Fruit fly (Drosophila melanogaster): ENCODE measurements around the gene Hsc70-4.

Gene Hsc70-4

dm6 chr3R:15268426-15268825, 25.9 kb downstream of the Hsc70-4 start, which contains the start of the genes CG14864 and Zip88E (continued):
- TF ChIP-seq CG3995 (GFP tag; optimal IDR thresholded peaks at IDR 0.05), result no peak
- TF ChIP-seq CTCF (GFP tag; optimal IDR thresholded peaks at IDR 0.05), result no peak
- no peak for TF ChIP-seq sisA (GFP tag; IDR thresholded peaks at IDR 0.05)
- TF ChIP-seq CG11093 (GFP tag; IDR thresholded peaks at IDR 0.05), result no peak
- no peak for TF ChIP-seq mld (GFP tag; IDR thresholded peaks at IDR 0.05; ENCODE audit: partially characterized antibody)
- no peak for TF ChIP-seq exex (tag; optimal IDR thresholded peaks at IDR 0.05)
- no peak for TF ChIP-seq unpg (GFP tag; optimal IDR thresholded peaks at IDR 0.05)
- TF ChIP-seq CG32532 (GFP tag; IDR thresholded peaks at IDR 0.05), result no peak
- TF ChIP-seq CG12659 (GFP tag; optimal IDR thresholded peaks at IDR 0.05), result peak; percentile 17
- TF ChIP-seq Spps (tag; optimal IDR thresholded peaks at IDR 0.05), result no peak
- peak; percentile 81 for TF ChIP-seq MBD-R2 (GFP tag; IDR thresholded peaks at IDR 0.05)
- TF ChIP-seq fd64A (GFP tag; optimal IDR thresholded peaks at IDR 0.05), result no peak
- no peak for TF ChIP-seq gsb (GFP tag; IDR thresholded peaks at IDR 0.05)
- TF ChIP-seq tx (GFP tag; optimal IDR thresholded peaks at IDR 0.05), result no peak
- no peak for TF ChIP-seq CG18262 (tag; optimal IDR thresholded peaks at IDR 0.05)
- TF ChIP-seq D19B (GFP tag; optimal IDR thresholded peaks at IDR 0.05), result no peak
- 0 out of 3 replicates have a peak, but pooled peaks have one; percentile 5 for TF ChIP-seq hb (GFP tag; IDR thresholded peaks at IDR 0.05; ENCODE audit: partially characterized antibody)
- TF ChIP-seq gsb-n (tag; optimal IDR thresholded peaks at IDR 0.05), result no peak
- TF ChIP-seq jumu (GFP tag; optimal IDR thresholded peaks at IDR 0.05), result no peak
- no peak for TF ChIP-seq jigr1 (GFP tag; IDR thresholded peaks at IDR 0.05)
- TF ChIP-seq CG15696 (tag; optimal IDR thresholded peaks at IDR 0.05), result no peak
- TF ChIP-seq twi (tag; optimal IDR thresholded peaks at IDR 0.05), result no peak
- peak; percentile 57 for TF ChIP-seq CG15514 (GFP tag; optimal IDR thresholded peaks at IDR 0.05)
- no peak for TF ChIP-seq dmrt99B (tag; optimal IDR thresholded peaks at IDR 0.05)
- no peak for TF ChIP-seq gro (GFP tag; optimal IDR thresholded peaks at IDR 0.05)
- no peak for TF ChIP-seq jing (GFP tag; optimal IDR thresholded peaks at IDR 0.05)
- TF ChIP-seq CG7839 (tag; optimal IDR thresholded peaks at IDR 0.05), result no peak
- TF ChIP-seq CG9932 (GFP tag; IDR thresholded peaks at IDR 0.05), result no peak
- peak; percentile 20 for TF ChIP-seq Sry-δ (GFP tag; optimal IDR thresholded peaks at IDR 0.05)
- peak; percentile 23; the same call in 1 of the 2 replicates for TF ChIP-seq amos (GFP tag; IDR thresholded peaks at IDR 0.05; ENCODE audit: partially characterized antibody)
- no peak for TF ChIP-seq CG10565 (GFP tag; optimal IDR thresholded peaks at IDR 0.05)
- no peak for TF ChIP-seq eve (GFP tag; optimal IDR thresholded peaks at IDR 0.05)
- no peak for TF ChIP-seq CG34422 (GFP tag; IDR thresholded peaks at IDR 0.05)
- no peak for TF ChIP-seq slou (GFP tag; optimal IDR thresholded peaks at IDR 0.05)
- TF ChIP-seq ewg (GFP tag; optimal IDR thresholded peaks at IDR 0.05), result no peak
- TF ChIP-seq CG13287 (GFP tag; IDR thresholded peaks at IDR 0.05; ENCODE audit: partially characterized antibody), result peak; percentile 49; the same call in 1 of the 2 replicates
- TF ChIP-seq CG10366 (GFP tag; IDR thresholded peaks at IDR 0.05), result no peak
- no peak for TF ChIP-seq pan (optimal IDR thresholded peaks at IDR 0.05)
- TF ChIP-seq pan (GFP tag; optimal IDR thresholded peaks at IDR 0.05 in 1 of 2, IDR thresholded peaks at IDR 0.05 in 1 of 2), result no peak
- TF ChIP-seq Nf-YB (GFP tag; optimal IDR thresholded peaks at IDR 0.05), result no peak
- TF ChIP-seq CG7963 (GFP tag; IDR thresholded peaks at IDR 0.05; ENCODE audit: partially characterized antibody), result no peak
- no peak for TF ChIP-seq CG16863 (GFP tag; optimal IDR thresholded peaks at IDR 0.05)
- TF ChIP-seq her (GFP tag; optimal IDR thresholded peaks at IDR 0.05), result no peak
- TF ChIP-seq dmrt11E (tag; optimal IDR thresholded peaks at IDR 0.05), result no peak
- TF ChIP-seq Ets65A (GFP tag), result no peak
- TF ChIP-seq Dek (tag; optimal IDR thresholded peaks at IDR 0.05), result no peak
- TF ChIP-seq CG2116 (GFP tag; optimal IDR thresholded peaks at IDR 0.05), result peak; percentile 71
- TF ChIP-seq Poxn (GFP tag; IDR thresholded peaks at IDR 0.05), result no peak
- TF ChIP-seq gcm2 (GFP tag; optimal IDR thresholded peaks at IDR 0.05), result no peak
- no peak for TF ChIP-seq CG1602 (GFP tag; optimal IDR thresholded peaks at IDR 0.05)
- 0 out of 2 replicates have a peak, but pooled peaks have one; percentile 17 for TF ChIP-seq Scr (GFP tag; IDR thresholded peaks at IDR 0.05; ENCODE audit: partially characterized antibody)
- TF ChIP-seq CG10267 (tag; optimal IDR thresholded peaks at IDR 0.05), result peak; percentile 17
